Fruit fly (Drosophila melanogaster) whole organism, embryonic: Measurements from ENCODE around the gene Vha36-3.

ENCODE experiments used
- Adf1 ChIP-seq: fragments of 200-800 bp; sonication (Bioruptor generic); IDR thresholded peaks from 2 replicates; pipeline ENCODE4 v1.3.6; 2022; ENCODE audit warnings: missing biosample characterization, missing genetic modification characterization
- Atf3 ChIP-seq: fragments of 200-800 bp; sonication (Bioruptor generic); optimal IDR thresholded peaks from 3 replicates; lab custom pipeline; 2016; ENCODE audit warnings: missing biosample characterization, missing genetic modification characterization
- B-H2 ChIP-seq: fragments of 200-800 bp; sonication (Bioruptor generic); optimal IDR thresholded peaks from 2 replicates; lab custom pipeline; 2018; ENCODE audit warnings: missing biosample characterization, mild to moderate bottlenecking, missing genetic modification characterization
- Blimp-1 ChIP-seq: fragments of 200-800 bp; sonication (Bioruptor generic); optimal IDR thresholded peaks from 3 replicates; lab custom pipeline; 2018; ENCODE audit warnings: missing biosample characterization, missing genetic modification characterization, mild to moderate bottlenecking, moderate library complexity, missing genetic modification reagents
- CG10147 ChIP-seq: fragments of 200-800 bp; sonication (Bioruptor generic); optimal IDR thresholded peaks from 2 replicates; lab custom pipeline; 2019; ENCODE audit warnings: missing biosample characterization, mild to moderate bottlenecking, missing genetic modification characterization, moderate library complexity
- CG10654 ChIP-seq: fragments of 200-800 bp; sonication (Bioruptor generic); optimal IDR thresholded peaks from 2 replicates; lab custom pipeline; 2016; ENCODE audit warnings: missing biosample characterization, missing genetic modification characterization
- CG11504 ChIP-seq: fragments of 200-800 bp; sonication (Bioruptor generic); optimal IDR thresholded peaks from 3 replicates; lab custom pipeline; 2019; ENCODE audit warnings: missing biosample characterization, mild to moderate bottlenecking, missing genetic modification characterization, moderate library complexity
- CG1233 ChIP-seq: fragments of 200-800 bp; sonication (Bioruptor generic); optimal IDR thresholded peaks from 4 replicates; lab custom pipeline; 2018; ENCODE audit warnings: missing biosample characterization, mild to moderate bottlenecking, missing genetic modification characterization
- CG13424 ChIP-seq: fragments of 200-800 bp; sonication (Bioruptor generic); optimal IDR thresholded peaks from 2 replicates; lab custom pipeline; 2019; ENCODE audit warnings: missing biosample characterization, mild to moderate bottlenecking, missing genetic modification characterization, moderate library complexity
- CG14860 ChIP-seq: fragments of 200-800 bp; sonication (Bioruptor generic); IDR thresholded peaks from 3 replicates; pipeline ENCODE4 v1.3.6; 2022; ENCODE audit warnings: missing biosample characterization, missing genetic modification characterization; ENCODE audit not compliant: partially characterized antibody
- CG15601 ChIP-seq: fragments of 200-800 bp; sonication (Bioruptor generic); optimal IDR thresholded peaks from 3 replicates; lab custom pipeline; 2019; ENCODE audit warnings: missing biosample characterization, mild to moderate bottlenecking, missing genetic modification characterization, moderate library complexity
- CG16815 ChIP-seq: fragments of 200-800 bp; sonication (Bioruptor generic); optimal IDR thresholded peaks from 3 replicates; lab custom pipeline; 2017; ENCODE audit warnings: missing biosample characterization, mild to moderate bottlenecking, missing genetic modification characterization
- CG17802 ChIP-seq: fragments of 200-800 bp; sonication (Bioruptor generic); optimal IDR thresholded peaks from 2 replicates; lab custom pipeline; 2018; ENCODE audit warnings: missing biosample characterization, mild to moderate bottlenecking, missing genetic modification characterization, moderate library complexity
- CG18764 ChIP-seq: fragments of 200-800 bp; sonication (Bioruptor generic); optimal IDR thresholded peaks from 3 replicates; lab custom pipeline; 2016; ENCODE audit warnings: missing biosample characterization, missing genetic modification characterization
- CG2129 ChIP-seq: fragments of 200-800 bp; sonication (Bioruptor generic); IDR thresholded peaks from 2 replicates; pipeline ENCODE4 v1.3.6; 2022; ENCODE audit warnings: missing biosample characterization, missing genetic modification characterization; ENCODE audit not compliant: partially characterized antibody
- CG2875 ChIP-seq: fragments of 200-800 bp; sonication (Bioruptor generic); optimal IDR thresholded peaks from 2 replicates; lab custom pipeline; 2017; ENCODE audit warnings: missing biosample characterization, mild to moderate bottlenecking, missing genetic modification characterization, missing genetic modification reagents
- CG3065 ChIP-seq: fragments of 200-800 bp; sonication (Bioruptor generic); optimal IDR thresholded peaks from 2 replicates; lab custom pipeline; 2016; ENCODE audit warnings: missing biosample characterization, missing genetic modification characterization
- CG4282 ChIP-seq: fragments of 200-800 bp; sonication (Bioruptor generic); optimal IDR thresholded peaks from 2 replicates; lab custom pipeline; 2016; ENCODE audit warnings: missing biosample characterization, missing genetic modification characterization
- CG4424 ChIP-seq: fragments of 200-800 bp; sonication (Bioruptor generic); optimal IDR thresholded peaks from 3 replicates; lab custom pipeline; 2016; ENCODE audit warnings: missing biosample characterization, missing genetic modification characterization
- CG5180 ChIP-seq: fragments of 200-800 bp; sonication (Bioruptor generic); optimal IDR thresholded peaks from 3 replicates; lab custom pipeline; 2017; ENCODE audit warnings: missing biosample characterization, missing genetic modification characterization, mild to moderate bottlenecking, moderate library complexity, missing genetic modification reagents
- CG6175 ChIP-seq: fragments of 200-800 bp; sonication (Bioruptor generic); IDR thresholded peaks from 3 replicates; pipeline ENCODE4 v1.3.6; 2022; ENCODE audit warnings: missing biosample characterization, missing genetic modification characterization
- CG7556 ChIP-seq: fragments of 200-800 bp; sonication (Bioruptor generic); optimal IDR thresholded peaks from 2 replicates; lab custom pipeline; 2017; ENCODE audit warnings: missing biosample characterization, mild to moderate bottlenecking, missing genetic modification characterization
- CG8765 ChIP-seq: fragments of 200-800 bp; sonication (Bioruptor generic); IDR thresholded peaks from 2 replicates; pipeline ENCODE4 v1.3.6; 2022; ENCODE audit warnings: missing biosample characterization, missing genetic modification characterization
- CG8924 ChIP-seq: fragments of 200-800 bp; optimal IDR thresholded peaks from 3 replicates; lab custom pipeline; 2019; ENCODE audit warnings: missing biosample characterization, mild to moderate bottlenecking, missing genetic modification characterization, moderate library complexity
- CG8944 ChIP-seq: fragments of 200-800 bp; sonication (Bioruptor generic); optimal IDR thresholded peaks from 3 replicates; lab custom pipeline; 2016; ENCODE audit warnings: missing biosample characterization, missing genetic modification characterization
- CG9797 ChIP-seq: fragments of 200-800 bp; sonication (Bioruptor generic); optimal IDR thresholded peaks from 3 replicates; lab custom pipeline; 2018; ENCODE audit warnings: missing biosample characterization, mild to moderate bottlenecking, missing genetic modification characterization
- Dll ChIP-seq: fragments of 200-800 bp; sonication (Bioruptor generic); IDR thresholded peaks from 4 replicates; pipeline ENCODE4 v1.3.6; 2022; ENCODE audit warnings: missing biosample characterization, missing genetic modification characterization; ENCODE audit not compliant: partially characterized antibody
- ERR ChIP-seq: fragments of 200-800 bp; sonication (Bioruptor generic); optimal IDR thresholded peaks from 2 replicates; lab custom pipeline; 2016; ENCODE audit warnings: missing biosample characterization, missing genetic modification characterization
- Eip74EF ChIP-seq, 2 experiments: fragments of 200-800 bp in 1 of 2; fragments of >200 bp in 1 of 2; sonication (Bioruptor generic) in 1 of 2; optimal IDR thresholded peaks; 2 replicates each; lab custom pipeline; 2017 to 2019; ENCODE audit warnings: missing biosample characterization in 2 of 2, missing genetic modification characterization in 2 of 2, mild to moderate bottlenecking in 1 of 2, moderate library complexity in 1 of 2
- Jarid2 ChIP-seq: fragments of 200-800 bp; sonication (Bioruptor generic); optimal IDR thresholded peaks from 3 replicates; lab custom pipeline; 2017; ENCODE audit warnings: mild to moderate bottlenecking, missing biosample characterization, missing genetic modification reagents, missing genetic modification characterization
- NFAT ChIP-seq: fragments of 200-800 bp; sonication (Bioruptor generic); IDR thresholded peaks from 2 replicates; pipeline ENCODE4 v1.3.6; 2022; ENCODE audit warnings: missing biosample characterization, missing genetic modification characterization
- Nf-YA ChIP-seq: fragments of 200-800 bp; sonication (Bioruptor generic); IDR thresholded peaks from 2 replicates; pipeline ENCODE4 v1.3.6; 2022; ENCODE audit warnings: missing biosample characterization, missing genetic modification characterization
- Ptx1 ChIP-seq: fragments of 200-800 bp; sonication (Bioruptor generic); IDR thresholded peaks from 2 replicates; pipeline ENCODE4 v1.3.6; 2022; ENCODE audit warnings: missing biosample characterization, missing genetic modification characterization
- TFAM ChIP-seq: fragments of 200-800 bp; sonication (Bioruptor generic); optimal IDR thresholded peaks from 2 replicates; lab custom pipeline; 2017; ENCODE audit warnings: missing biosample characterization, missing genetic modification characterization, inconsistent platforms
- abd-A ChIP-seq: fragments of 200-800 bp; sonication (Bioruptor generic); optimal IDR thresholded peaks from 3 replicates; lab custom pipeline; 2019; ENCODE audit warnings: missing biosample characterization, mild to moderate bottlenecking, missing genetic modification characterization, moderate library complexity
- bcd ChIP-seq: fragments of 200-800 bp; sonication (Bioruptor generic); optimal IDR thresholded peaks from 2 replicates; lab custom pipeline; 2017; ENCODE audit warnings: missing biosample characterization, mild to moderate bottlenecking, missing genetic modification characterization
- chinmo ChIP-seq: fragments of 200-800 bp; sonication (Bioruptor generic); IDR thresholded peaks from 4 replicates; pipeline ENCODE4 v1.3.6; 2022; ENCODE audit warnings: missing biosample characterization, missing genetic modification characterization; ENCODE audit not compliant: partially characterized antibody
- croc ChIP-seq: fragments of 200-800 bp; sonication (Bioruptor generic); conservative IDR thresholded peaks from 3 replicates; pipeline ENCODE4 v1.3.6; 2022; ENCODE audit warnings: missing biosample characterization, missing genetic modification characterization
- da ChIP-seq: fragments of 200-800 bp; sonication (Bioruptor generic); optimal IDR thresholded peaks from 2 replicates; lab custom pipeline; 2016; ENCODE audit warnings: missing biosample characterization, missing genetic modification characterization
- dysf ChIP-seq: fragments of 200-800 bp; sonication (Bioruptor generic); IDR thresholded peaks from 3 replicates; pipeline ENCODE4 v1.3.6; 2022; ENCODE audit warnings: missing biosample characterization, missing genetic modification characterization
- gro ChIP-seq: fragments of 200-800 bp; sonication (Bioruptor generic); optimal IDR thresholded peaks from 2 replicates; lab custom pipeline; 2016; ENCODE audit warnings: missing biosample characterization, missing genetic modification characterization
- hb ChIP-seq: fragments of 200-800 bp; sonication (Bioruptor generic); IDR thresholded peaks from 3 replicates; pipeline ENCODE4 v1.3.6; 2022; ENCODE audit warnings: missing biosample characterization, missing genetic modification characterization; ENCODE audit not compliant: partially characterized antibody
- hth ChIP-seq: fragments of >200 bp; optimal IDR thresholded peaks from 2 replicates; lab custom pipeline; 2017; ENCODE audit warnings: inconsistent platforms
- jumu ChIP-seq: fragments of 200-800 bp; sonication (Bioruptor generic); optimal IDR thresholded peaks from 3 replicates; lab custom pipeline; 2016; ENCODE audit warnings: missing biosample characterization, missing genetic modification characterization
- lmd ChIP-seq: fragments of 200-800 bp; sonication (Bioruptor generic); IDR thresholded peaks from 2 replicates; pipeline ENCODE4 v1.3.6; 2022; ENCODE audit warnings: missing biosample characterization, missing genetic modification characterization
- luna ChIP-seq: fragments of 200-800 bp; sonication (Bioruptor generic); optimal IDR thresholded peaks from 2 replicates; lab custom pipeline; 2016; ENCODE audit warnings: missing biosample characterization, missing genetic modification characterization
- mirr ChIP-seq: fragments of 200-800 bp; sonication (Bioruptor generic); optimal IDR thresholded peaks from 3 replicates; lab custom pipeline; 2018; ENCODE audit warnings: missing biosample characterization, mild to moderate bottlenecking, missing genetic modification characterization
- p53 ChIP-seq: fragments of 200-800 bp; sonication (Bioruptor generic); optimal IDR thresholded peaks from 2 replicates; lab custom pipeline; 2016; ENCODE audit warnings: missing biosample characterization, missing genetic modification characterization
- tin ChIP-seq: fragments of 200-800 bp; sonication (Bioruptor generic); optimal IDR thresholded peaks from 3 replicates; lab custom pipeline; 2016; ENCODE audit warnings: missing biosample characterization, missing genetic modification characterization
- ttk ChIP-seq: fragments of 200-800 bp; sonication (Bioruptor generic); IDR thresholded peaks from 2 replicates; pipeline ENCODE4 v2.1.2; 2022; ENCODE audit warnings: missing biosample characterization, missing genetic modification characterization
- wdn ChIP-seq: fragments of 200-800 bp; sonication (Bioruptor generic); IDR thresholded peaks from 2 replicates; pipeline ENCODE4 v1.3.6; 2022; ENCODE audit warnings: missing biosample characterization, missing genetic modification characterization

Gene Vha36-3

dm6 chrX:2593753-2594096 lies 13.4 kb upstream of the Vha36-3 start (continued):
- TF ChIP-seq gro (GFP tag; lab: Kevin White, UChicago) (peak; percentile 92), NFAT (GFP tag; lab: Robert Waterston, UW) (peak; percentile 96), croc (GFP tag; lab: Robert Waterston, UW) (peak; percentile 81), Nf-YA (GFP tag; lab: Robert Waterston, UW) (peak; percentile 87), jumu (peak; percentile 91), mirr (GFP tag; lab: Kevin White, UChicago) (peak; percentile 75), B-H2 (peak; percentile 35), lmd (GFP tag; lab: Robert Waterston, UW) (peak; percentile 96), CG17802 (tag; lab: Kevin White, UChicago) (peak; percentile 53), Ptx1 (GFP tag; lab: Robert Waterston, UW) (peak; percentile 96), CG6175 (peak; percentile 93), CG14860 (GFP tag; lab: Robert Waterston, UW) (no peak), TFAM (GFP tag; lab: Kevin White, UChicago) (no peak), ttk (peak; percentile 95), p53 (peak; percentile 57), CG4424 (GFP tag; lab: Kevin White, UChicago) (peak; percentile 84), dysf (GFP tag; lab: Robert Waterston, UW) (peak; percentile 97), CG3065 (peak; percentile 67), hth (lab: Kevin White, UChicago) (no peak), CG16815 (GFP tag; lab: Kevin White, UChicago) (peak; percentile 79), CG15601 (tag; lab: Kevin White, UChicago) (peak; percentile 25), Blimp-1 (GFP tag; lab: Kevin White, UChicago) (peak; percentile 83), CG11504 (tag; lab: Kevin White, UChicago) (peak; percentile 91), CG8924 (tag; lab: Kevin White, UChicago) (peak; percentile 85), wdn (GFP tag; lab: Robert Waterston, UW) (peak; percentile 95), Jarid2 (GFP tag; lab: Kevin White, UChicago) (no peak), Dll (GFP tag; lab: Robert Waterston, UW) (no peak), ERR (GFP tag; lab: Kevin White, UChicago) (peak; percentile 93), da (GFP tag; lab: Kevin White, UChicago) (peak; percentile 66), Adf1 (GFP tag; lab: Robert Waterston, UW) (peak; percentile 85), abd-A (tag; lab: Kevin White, UChicago) (no peak), tin (GFP tag; lab: Kevin White, UChicago) (peak; percentile 90), Eip74EF (GFP tag; optimal IDR thresholded peaks at IDR 0.05; lab: Kevin White, UChicago) (peak in 1 of 2 experiments; percentile 79), CG2875 (GFP tag; lab: Kevin White, UChicago) (peak; percentile 62), CG13424 (tag; lab: Kevin White, UChicago) (peak; percentile 86), CG18764 (peak; percentile 76), chinmo (no peak), hb (no peak), CG2129 (GFP tag; lab: Robert Waterston, UW) (no peak), CG7556 (GFP tag; lab: Kevin White, UChicago) (peak; percentile 83), luna (GFP tag; lab: Kevin White, UChicago) (peak; percentile 89), CG10654 (GFP tag; lab: Kevin White, UChicago) (peak; percentile 88), CG8765 (peak; percentile 90), CG1233 (GFP tag; lab: Kevin White, UChicago) (peak; percentile 83), CG8944 (GFP tag; lab: Kevin White, UChicago) (peak; percentile 91), CG4282 (GFP tag; lab: Kevin White, UChicago) (peak; percentile 55), CG10147 (peak; percentile 73), CG9797 (peak; percentile 18), CG5180 (GFP tag; lab: Kevin White, UChicago) (peak; percentile 73), Atf3 (GFP tag; lab: Kevin White, UChicago) (peak; percentile 78), bcd (GFP tag; lab: Kevin White, UChicago) (peak; percentile 92)
